Worm (Caenorhabditis elegans) whole organism, L3 larva: ENCODE results near the gene F11C1.4.

Experiments
- ZK546.5 ChIP-seq: sonication (generic microtip); optimal IDR thresholded peaks from 2 replicates; lab custom pipeline; 2017; ENCODE audit warnings: missing biosample characterization, missing genetic modification characterization
- aly-2 ChIP-seq: fragments of 150-350 bp; optimal IDR thresholded peaks from 2 replicates; lab custom pipeline; 2014; ENCODE audit warnings: missing biosample characterization, missing genetic modification characterization
- ama-1 ChIP-seq: fragments of 150-350 bp; optimal IDR thresholded peaks from 2 replicates; lab custom pipeline; 2018
- ceh-82 ChIP-seq: fragments of 150-350 bp; optimal IDR thresholded peaks from 2 replicates; lab custom pipeline; 2014; ENCODE audit warnings: missing biosample characterization, missing genetic modification characterization
- ceh-9 ChIP-seq: sonication (generic microtip); optimal IDR thresholded peaks from 2 replicates; lab custom pipeline; 2018; ENCODE audit warnings: missing biosample characterization, missing genetic modification characterization
- daf-12 ChIP-seq: fragments of 150-350 bp; optimal IDR thresholded peaks from 2 replicates; lab custom pipeline; 2014; ENCODE audit warnings: missing biosample characterization, missing genetic modification reagents, missing genetic modification characterization
- egl-5 ChIP-seq: fragments of 150-350 bp; optimal IDR thresholded peaks from 2 replicates; lab custom pipeline; 2017; ENCODE audit warnings: missing biosample characterization, missing genetic modification reagents, missing genetic modification characterization, inconsistent platforms
- elt-1 ChIP-seq: fragments of 150-350 bp; optimal IDR thresholded peaks from 2 replicates; lab custom pipeline; 2014; ENCODE audit warnings: missing biosample characterization, missing genetic modification characterization
- elt-2 ChIP-seq: sonication (generic microtip); optimal IDR thresholded peaks from 2 replicates; lab custom pipeline; 2016; ENCODE audit warnings: missing genetic modification reagents, mild to moderate bottlenecking, missing genetic modification characterization, missing compliant biosample characterization
- elt-3 ChIP-seq, 3 experiments: fragments of 150-350 bp in 1 of 3; sonication (generic microtip) in 2 of 3; optimal IDR thresholded peaks; 2 replicates in 2 of 3; 4 replicates in 1 of 3; lab custom pipeline; 2014 to 2017; ENCODE audit warnings: missing biosample characterization in 3 of 3, missing genetic modification characterization in 3 of 3
- eor-1 ChIP-seq, 2 experiments: fragments of 150-350 bp; optimal IDR thresholded peaks; 2 replicates each; lab custom pipeline; 2014 to 2018; ENCODE audit warnings: missing biosample characterization in 2 of 2, missing genetic modification characterization in 2 of 2
- fkh-10 ChIP-seq: sonication (generic microtip); optimal IDR thresholded peaks from 2 replicates; lab custom pipeline; 2017; ENCODE audit warnings: missing biosample characterization, missing genetic modification reagents, missing genetic modification characterization
- fkh-2 ChIP-seq: fragments of 150-350 bp; optimal IDR thresholded peaks from 2 replicates; lab custom pipeline; 2014; ENCODE audit warnings: missing biosample characterization, missing genetic modification reagents, missing genetic modification characterization
- hmg-11 ChIP-seq: sonication (generic microtip); optimal IDR thresholded peaks from 2 replicates; lab custom pipeline; 2016; ENCODE audit warnings: missing genetic modification characterization, missing compliant biosample characterization
- lsy-12 ChIP-seq: sonication (generic microtip); optimal IDR thresholded peaks from 2 replicates; lab custom pipeline; 2016; ENCODE audit warnings: mild to moderate bottlenecking, missing genetic modification characterization, missing compliant biosample characterization
- mdl-1 ChIP-seq: fragments of 150-350 bp; optimal IDR thresholded peaks from 2 replicates; lab custom pipeline; 2014; ENCODE audit warnings: missing biosample characterization, missing genetic modification characterization
- nfya-1 ChIP-seq: sonication (generic microtip); optimal IDR thresholded peaks from 2 replicates; lab custom pipeline; 2017; ENCODE audit warnings: missing genetic modification characterization, mild to moderate bottlenecking, missing compliant biosample characterization, antibody characterized with exemption, moderate library complexity; ENCODE audit not compliant: insufficient read depth
- nhr-11 ChIP-seq: fragments of 150-350 bp; optimal IDR thresholded peaks from 2 replicates; lab custom pipeline; 2014; ENCODE audit warnings: missing biosample characterization, missing genetic modification characterization
- nhr-12 ChIP-seq: fragments of 150-350 bp; optimal IDR thresholded peaks from 2 replicates; lab custom pipeline; 2014; ENCODE audit warnings: missing biosample characterization, missing genetic modification characterization
- nhr-23 ChIP-seq: fragments of 150-350 bp; optimal IDR thresholded peaks from 2 replicates; lab custom pipeline; 2014; ENCODE audit warnings: missing biosample characterization, missing genetic modification reagents, missing genetic modification characterization
- nhr-237 ChIP-seq: fragments of 150-350 bp; optimal IDR thresholded peaks from 2 replicates; lab custom pipeline; 2014; ENCODE audit warnings: missing biosample characterization, missing genetic modification characterization
- nhr-25 ChIP-seq: sonication (generic microtip); optimal IDR thresholded peaks from 2 replicates; lab custom pipeline; 2017; ENCODE audit warnings: missing biosample characterization, missing genetic modification characterization
- nhr-28 ChIP-seq: fragments of 150-350 bp; optimal IDR thresholded peaks from 2 replicates; lab custom pipeline; 2014; ENCODE audit warnings: missing biosample characterization, missing genetic modification characterization
- nhr-43 ChIP-seq: sonication (generic microtip); optimal IDR thresholded peaks from 2 replicates; lab custom pipeline; 2016; ENCODE audit warnings: mild to moderate bottlenecking, missing genetic modification characterization, missing compliant biosample characterization; ENCODE audit not compliant: poor library complexity, severe bottlenecking
- nhr-76 ChIP-seq: fragments of 150-350 bp; sonication (generic microtip); optimal IDR thresholded peaks from 5 replicates; lab custom pipeline; 2014; ENCODE audit warnings: missing biosample characterization, missing genetic modification characterization
- pha-4 ChIP-seq: fragments of 150-350 bp; optimal IDR thresholded peaks from 2 replicates; lab custom pipeline; 2014; ENCODE audit warnings: missing biosample characterization, missing genetic modification reagents, missing genetic modification characterization
- pqm-1 ChIP-seq: fragments of 150-350 bp; optimal IDR thresholded peaks from 2 replicates; lab custom pipeline; 2017; ENCODE audit warnings: missing biosample characterization, missing genetic modification characterization, inconsistent platforms
- sea-2 ChIP-seq: fragments of 150-350 bp; sonication (generic microtip); optimal IDR thresholded peaks from 4 replicates; lab custom pipeline; 2014; ENCODE audit warnings: missing biosample characterization, missing genetic modification reagents, missing genetic modification characterization
- snpc-4 ChIP-seq: fragments of 150-350 bp; optimal IDR thresholded peaks from 2 replicates; lab custom pipeline; 2014; ENCODE audit warnings: missing biosample characterization, missing genetic modification characterization
- tbx-2 ChIP-seq: sonication (generic microtip); optimal IDR thresholded peaks from 2 replicates; lab custom pipeline; 2016; ENCODE audit warnings: mild to moderate bottlenecking, missing genetic modification characterization, missing compliant biosample characterization
- unc-62 ChIP-seq: fragments of 150-350 bp; sonication (generic microtip); optimal IDR thresholded peaks from 4 replicates; lab custom pipeline; 2014; ENCODE audit warnings: missing biosample characterization, missing genetic modification reagents, missing genetic modification characterization
- zag-1 ChIP-seq: fragments of 150-350 bp; optimal IDR thresholded peaks from 2 replicates; lab custom pipeline; 2014; ENCODE audit warnings: missing biosample characterization, missing genetic modification characterization
- ztf-11 ChIP-seq: fragments of 150-350 bp; optimal IDR thresholded peaks from 2 replicates; lab custom pipeline; 2014; ENCODE audit warnings: missing biosample characterization, missing genetic modification characterization
- ztf-4 ChIP-seq: fragments of 150-350 bp; optimal IDR thresholded peaks from 2 replicates; lab custom pipeline; 2014; ENCODE audit warnings: missing biosample characterization, missing genetic modification characterization

F11C1.4 gene

DNA sequence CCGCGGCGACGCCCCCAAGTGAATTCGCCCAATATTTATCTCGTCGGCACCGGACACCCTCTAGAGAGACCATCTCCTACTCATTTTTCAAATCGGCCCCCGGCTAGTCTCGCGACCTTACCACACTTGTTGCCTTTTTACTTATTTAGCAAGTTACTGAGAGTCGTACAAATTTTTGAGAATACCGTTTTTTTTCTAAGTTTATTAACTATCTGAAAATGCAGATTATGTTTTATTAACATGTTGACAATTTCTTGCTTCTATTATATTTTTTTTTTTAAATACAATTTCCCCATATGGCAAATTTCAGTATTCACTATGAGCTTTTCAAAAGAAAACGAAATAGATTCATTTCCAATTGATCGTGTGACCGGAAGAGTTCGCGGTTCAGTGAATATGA, at the start of gene F11C1.4, which contains the start of gene F11C1.10:
TSS of gene F11C1.4 (plus strand) at position 301 of the 400 bp plus-strand sequence.
TSS of gene F11C1.10 (plus strand) at position 309 of the 400 bp plus-strand sequence.
- TF ChIP-seq nhr-43 (tag; lab: Kevin White, UChicago) (no peak), sea-2 (no peak), fkh-10 (GFP tag; lab: Kevin White, UChicago) (no peak), nhr-12 (tag; lab: Kevin White, UChicago) (no peak), nhr-28 (no peak), ZK546.5 (tag; lab: Kevin White, UChicago) (no peak), snpc-4 (tag; lab: Kevin White, UChicago) (no peak), ama-1 (lab: Kevin White, UChicago) (no peak), lsy-12 (no peak), ceh-9 (no peak), ceh-82 (no peak), zag-1 (tag; lab: Kevin White, UChicago) (no peak), nhr-25 (no peak), tbx-2 (tag; lab: Kevin White, UChicago) (no peak), nfya-1 (tag; lab: Kevin White, UChicago) (no peak), ztf-4 (no peak), pha-4 (no peak), daf-12 (tag; lab: Kevin White, UChicago) (no peak), unc-62 (no peak), nhr-23 (tag; lab: Kevin White, UChicago) (no peak)

- TF ChIP-seq pqm-1 (tag; lab: Kevin White, UChicago) (peak; percentile 68), nhr-76 (tag; lab: Kevin White, UChicago) (no peak), fkh-10 (GFP tag; lab: Kevin White, UChicago) (no peak), elt-2 (tag; lab: Kevin White, UChicago) (peak; percentile 1)
Observed at ce11 chrX:12928753-12929152, 48.1 kb upstream of the F11C1.4 start.

DNA sequence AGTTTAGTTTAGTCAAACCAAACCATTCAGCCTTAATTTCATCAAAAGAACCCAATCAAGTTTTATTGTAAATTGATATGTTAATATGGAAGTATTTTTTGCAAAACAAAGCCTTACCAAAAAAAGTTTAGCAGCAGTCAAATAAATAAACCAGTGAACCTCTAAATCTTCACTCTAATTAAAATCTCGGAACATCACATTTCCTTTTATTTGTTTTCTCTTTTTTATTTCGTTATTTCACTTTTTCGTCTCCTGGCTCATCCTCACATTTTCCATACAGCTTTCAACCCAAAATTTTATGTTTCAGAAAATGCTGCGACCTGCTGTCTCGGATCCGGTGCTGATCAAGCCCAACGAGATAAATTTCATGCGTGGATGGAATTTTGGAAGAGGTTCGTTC, 46.9 kb upstream of the F11C1.4 start, which contains the start of gene C34E7.3:
TSS of gene C34E7.3 (plus strand) at position 301 of the 400 bp plus-strand sequence.
- no peak for TF ChIP-seq nhr-76 (tag; lab: Kevin White, UChicago)
- TF ChIP-seq nhr-11 (tag; lab: Kevin White, UChicago): no peak
- no peak for TF ChIP-seq fkh-10 (GFP tag; lab: Kevin White, UChicago)
- TF ChIP-seq unc-62: no peak
- TF ChIP-seq, all 47 proteins: peak for 0

- TF ChIP-seq ztf-4 (no peak), aly-2 (tag; lab: Kevin White, UChicago) (no peak), nhr-237 (tag; lab: Kevin White, UChicago) (no peak), daf-12 (tag; lab: Kevin White, UChicago) (no peak), elt-3 (tag; optimal IDR thresholded peaks at IDR 0.05; lab: Kevin White, UChicago) (no peak), ama-1 (lab: Kevin White, UChicago) (peak; percentile 4), nhr-43 (tag; lab: Kevin White, UChicago) (peak; percentile 39), nhr-25 (peak; percentile 80), mdl-1 (no peak), elt-1 (tag; lab: Kevin White, UChicago) (no peak), nhr-23 (tag; lab: Kevin White, UChicago) (peak; percentile 42), nfya-1 (tag; lab: Kevin White, UChicago) (peak; percentile 31), pqm-1 (tag; lab: Kevin White, UChicago) (no peak), egl-5 (tag; lab: Kevin White, UChicago) (no peak), eor-1 (tag; optimal IDR thresholded peaks at IDR 0.05; lab: Kevin White, UChicago) (no peak), hmg-11 (tag; lab: Kevin White, UChicago) (no peak), fkh-2 (no peak), ztf-11 (tag; lab: Kevin White, UChicago) (no peak), snpc-4 (tag; lab: Kevin White, UChicago) (no peak)
Observed at ce11 chrX:12934768-12935167, 42.1 kb upstream of the F11C1.4 start, which contains the start of gene gmap-1. Gene gmap-1 (minus strand): TSS chrX:12934978.

DNA sequence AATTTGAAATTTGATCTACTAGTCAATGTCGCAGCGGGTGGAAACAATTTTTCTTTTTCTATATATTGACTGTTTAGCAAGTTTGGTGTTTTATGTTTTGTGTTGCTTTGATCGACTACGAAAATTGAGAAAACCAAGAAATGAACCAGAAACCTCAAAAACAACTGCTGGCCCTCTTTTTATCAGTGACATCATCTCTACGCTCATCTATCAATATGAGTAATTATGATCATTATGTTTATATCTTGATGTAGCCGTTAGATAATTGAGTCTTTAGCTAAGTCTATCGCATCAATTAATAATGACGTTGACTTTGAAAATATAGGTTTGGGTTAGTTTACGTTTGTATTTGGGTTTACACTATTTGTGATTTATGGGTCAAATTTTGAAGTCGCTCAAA, 41.2 kb upstream of the F11C1.4 start:
- TF ChIP-seq elt-1 (tag; lab: Kevin White, UChicago) (peak; percentile 65), hmg-11 (tag; lab: Kevin White, UChicago) (no peak)
